Comparison of ENCODE assay signal across 8 worm cellular contexts in the genomic region with DNA sequence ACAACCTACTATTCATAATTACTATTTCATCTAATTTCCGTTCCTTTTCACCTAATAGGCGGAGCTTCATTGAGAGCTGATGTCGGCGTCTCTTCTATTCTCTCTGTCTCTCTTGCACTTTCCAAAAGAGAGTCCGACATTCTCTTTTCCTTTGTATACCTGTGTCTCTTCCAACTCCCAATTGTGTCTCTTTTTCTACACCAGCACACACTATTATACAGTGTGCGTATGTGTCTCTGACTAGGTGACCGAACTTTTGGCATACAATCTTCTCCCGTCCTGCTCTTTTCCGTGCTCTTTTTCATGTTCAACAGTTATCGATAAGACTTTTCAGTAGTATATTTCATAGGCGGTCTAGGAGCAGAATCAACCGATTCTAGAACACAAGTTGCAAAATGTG.
TF ChIP-seq lines count a peak whose summit lies in the region.

No protein-coding gene starts in this region.

TF ChIP-seq in whole organism, L1 larva, 84 proteins besides CTCF, POLR2A, EP300 and RAD21:
- TF ChIP-seq elt-2 (tag; optimal IDR thresholded peaks at IDR 0.05; lab: Kevin White, UChicago) (peak; percentile 33), lin-14 (GFP tag; optimal IDR thresholded peaks at IDR 0.05; lab: Kevin White, UChicago) (peak; percentile 35), efl-3 (GFP tag; optimal IDR thresholded peaks at IDR 0.05; lab: Kevin White, UChicago) (no peak), elt-3 (tag; optimal IDR thresholded peaks at IDR 0.05; lab: Kevin White, UChicago) (no peak), unc-98 (GFP tag; IDR thresholded peaks at IDR 0.05; lab: Robert Waterston, UW) (no peak), mef-2 (tag; optimal IDR thresholded peaks at IDR 0.05; lab: Kevin White, UChicago) (no peak), nhr-20 (tag; optimal IDR thresholded peaks at IDR 0.05; lab: Kevin White, UChicago) (peak; percentile 5)

TF ChIP-seq in whole organism, L2 larva, 48 proteins besides CTCF, POLR2A, EP300 and RAD21:
- TF ChIP-seq elt-3 (tag; optimal IDR thresholded peaks at IDR 0.05; lab: Kevin White, UChicago) (no peak), dmd-4 (tag; optimal IDR thresholded peaks at IDR 0.05; lab: Kevin White, UChicago) (no peak), crh-2 (tag; optimal IDR thresholded peaks at IDR 0.05; lab: Kevin White, UChicago) (peak; percentile 29), F13H6.1 (tag; optimal IDR thresholded peaks at IDR 0.05; lab: Kevin White, UChicago) (peak; percentile 25), sma-9 (GFP tag; optimal IDR thresholded peaks at IDR 0.05; lab: Kevin White, UChicago) (peak; percentile 33), sma-9 (tag; optimal IDR thresholded peaks at IDR 0.05; lab: Kevin White, UChicago) (no peak), nhr-23 (tag; optimal IDR thresholded peaks at IDR 0.05; lab: Kevin White, UChicago) (no peak), fos-1 (tag; optimal IDR thresholded peaks at IDR 0.05; lab: Kevin White, UChicago) (peak; percentile 95)
TF ChIP-seq in whole organism, L2 larva: peak in this region for 4.

TF ChIP-seq in whole organism, L3 larva, 47 proteins besides CTCF, POLR2A, EP300 and RAD21:
- TF ChIP-seq pqm-1 (tag; optimal IDR thresholded peaks at IDR 0.05; lab: Kevin White, UChicago) (peak; percentile 62), ZK546.5 (tag; optimal IDR thresholded peaks at IDR 0.05; lab: Kevin White, UChicago) (no peak), nhr-43 (tag; optimal IDR thresholded peaks at IDR 0.05; lab: Kevin White, UChicago; ENCODE audit: poor library complexity, severe bottlenecking) (peak; percentile 6), lin-39 (tag; optimal IDR thresholded peaks at IDR 0.05; lab: Kevin White, UChicago) (no peak), R02D3.7 (tag; optimal IDR thresholded peaks at IDR 0.05; lab: Kevin White, UChicago) (no peak), mml-1 (tag; optimal IDR thresholded peaks at IDR 0.05; lab: Kevin White, UChicago) (no peak), hmg-11 (tag; optimal IDR thresholded peaks at IDR 0.05; lab: Kevin White, UChicago) (peak; percentile 29), lin-15B (tag; optimal IDR thresholded peaks at IDR 0.05; lab: Kevin White, UChicago) (no peak), pha-4 (tag; optimal IDR thresholded peaks at IDR 0.05; lab: Kevin White, UChicago) (peak; percentile 69), elt-2 (tag; optimal IDR thresholded peaks at IDR 0.05; lab: Kevin White, UChicago) (peak; percentile 78), nhr-25 (tag; optimal IDR thresholded peaks at IDR 0.05; lab: Kevin White, UChicago) (no peak), nfya-1 (tag; optimal IDR thresholded peaks at IDR 0.05; lab: Kevin White, UChicago; ENCODE audit: insufficient read depth) (peak; percentile 6)

TF ChIP-seq in whole organism, L4 larva, 104 proteins besides CTCF, POLR2A, EP300 and RAD21 (continues in another document):
- TF ChIP-seq dmd-6 (GFP tag; IDR thresholded peaks at IDR 0.05; lab: Robert Waterston, UW) (peak; percentile 73), mdt-29 (GFP tag; IDR thresholded peaks at IDR 0.05; lab: Robert Waterston, UW) (no peak), ceh-62 (tag; optimal IDR thresholded peaks at IDR 0.05; lab: Kevin White, UChicago) (no peak), saeg-2 (GFP tag; IDR thresholded peaks at IDR 0.05; lab: Robert Waterston, UW) (no peak), ctbp-1 (GFP tag; IDR thresholded peaks at IDR 0.05; lab: Robert Waterston, UW) (no peak), ceh-28 (tag; optimal IDR thresholded peaks at IDR 0.05; lab: Kevin White, UChicago) (no peak), ceh-20 (GFP tag; IDR thresholded peaks at IDR 0.05; lab: Robert Waterston, UW) (no peak), fos-1 (tag; optimal IDR thresholded peaks at IDR 0.05; lab: Kevin White, UChicago) (no peak), nhr-28 (tag; optimal IDR thresholded peaks at IDR 0.05; lab: Kevin White, UChicago) (peak; percentile 71), nhr-102 (tag; optimal IDR thresholded peaks at IDR 0.05; lab: Kevin White, UChicago) (no peak), lir-3 (tag; optimal IDR thresholded peaks at IDR 0.05; lab: Kevin White, UChicago) (no peak), pqm-1 (tag; optimal IDR thresholded peaks at IDR 0.05; lab: Kevin White, UChicago) (peak; percentile 82), F49E8.2 (tag; optimal IDR thresholded peaks at IDR 0.05; lab: Kevin White, UChicago; ENCODE audit: borderline replicate concordance) (no peak)

TF ChIP-seq in whole organism, early embryonic, 17 proteins besides CTCF, POLR2A, EP300 and RAD21:
- peak; percentile 19 for TF ChIP-seq F13C5.2 (tag; optimal IDR thresholded peaks at IDR 0.05; lab: Kevin White, UChicago)
- no peak for TF ChIP-seq sea-1 (GFP tag; conservative IDR thresholded peaks at IDR 0.05; lab: Robert Waterston, UW)

TF ChIP-seq in whole organism, late embryonic, 69 proteins besides CTCF, POLR2A, EP300 and RAD21:
- peak; percentile 4 for TF ChIP-seq elt-2 (tag; optimal IDR thresholded peaks at IDR 0.05; lab: Kevin White, UChicago)
- no peak for TF ChIP-seq sdc-2 (tag; optimal IDR thresholded peaks at IDR 0.05; lab: Kevin White, UChicago)
- TF ChIP-seq pha-2 (tag; optimal IDR thresholded peaks at IDR 0.05; lab: Kevin White, UChicago) = no peak

TF ChIP-seq in whole organism, mixed stage, embryonic, 35 proteins besides CTCF, POLR2A, EP300 and RAD21:
- TF ChIP-seq pha-4 (tag; optimal IDR thresholded peaks at IDR 0.05; lab: Kevin White, UChicago) (peak; percentile 14), flh-1 (GFP tag; optimal IDR thresholded peaks at IDR 0.05; lab: Kevin White, UChicago) (no peak)
TF ChIP-seq in whole organism, mixed stage, embryonic: peak in this region for 1.

TF ChIP-seq in whole organism, young adult, 124 proteins besides CTCF, POLR2A, EP300 and RAD21:
- peak; percentile 2 for TF ChIP-seq lin-54 (GFP tag; optimal IDR thresholded peaks at IDR 0.05; lab: Kevin White, UChicago)
- no peak for TF ChIP-seq hlh-26 (GFP tag; conservative IDR thresholded peaks at IDR 0.05; lab: Robert Waterston, UW)
- TF ChIP-seq nhr-80 (tag; optimal IDR thresholded peaks at IDR 0.05; lab: Kevin White, UChicago) = peak; percentile 76
